Worm (Caenorhabditis elegans): ENCODE measurements around the gene T25D3.3.

- no peak for TF ChIP-seq mab-5 (tag; optimal IDR thresholded peaks at IDR 0.05)
- TF ChIP-seq mep-1 (tag; optimal IDR thresholded peaks at IDR 0.05) = no peak
- TF ChIP-seq M03D4.4 (tag; optimal IDR thresholded peaks at IDR 0.05) = no peak
Observed at ce11 chrII:121121-121520, 31.3 kb upstream of the T25D3.3 start, which contains the start of gene K10B4.3.

All from whole organism, mixed stage, embryonic.